Worm (Caenorhabditis elegans) whole organism, L3 larva: ENCODE results near the gene mcu-1.
A peak's percentile ranks its signal among the peaks of the same experiment; 100 is the strongest.

Experiments
- R02D3.7 ChIP-seq: fragments of 150-350 bp; optimal IDR thresholded peaks from 2 replicates; lab custom pipeline; 2014; ENCODE audit warnings: missing biosample characterization, missing genetic modification characterization
- ZK546.5 ChIP-seq: sonication (generic microtip); optimal IDR thresholded peaks from 2 replicates; lab custom pipeline; 2017; ENCODE audit warnings: missing biosample characterization, missing genetic modification characterization
- aly-2 ChIP-seq: fragments of 150-350 bp; optimal IDR thresholded peaks from 2 replicates; lab custom pipeline; 2014; ENCODE audit warnings: missing biosample characterization, missing genetic modification characterization
- ama-1 ChIP-seq: fragments of 150-350 bp; optimal IDR thresholded peaks from 2 replicates; lab custom pipeline; 2018
- ceh-16 ChIP-seq: sonication (generic microtip); optimal IDR thresholded peaks from 2 replicates; lab custom pipeline; 2017; ENCODE audit warnings: missing biosample characterization, missing genetic modification characterization
- ceh-28 ChIP-seq: fragments of 150-350 bp; optimal IDR thresholded peaks from 2 replicates; lab custom pipeline; 2014; ENCODE audit warnings: missing biosample characterization, missing genetic modification reagents, missing genetic modification characterization
- ceh-82 ChIP-seq: fragments of 150-350 bp; optimal IDR thresholded peaks from 2 replicates; lab custom pipeline; 2014; ENCODE audit warnings: missing biosample characterization, missing genetic modification characterization
- ceh-9 ChIP-seq: sonication (generic microtip); optimal IDR thresholded peaks from 2 replicates; lab custom pipeline; 2018; ENCODE audit warnings: missing biosample characterization, missing genetic modification characterization
- daf-12 ChIP-seq: fragments of 150-350 bp; optimal IDR thresholded peaks from 2 replicates; lab custom pipeline; 2014; ENCODE audit warnings: missing biosample characterization, missing genetic modification reagents, missing genetic modification characterization
- egl-27 ChIP-seq: sonication (generic microtip); optimal IDR thresholded peaks from 4 replicates; lab custom pipeline; 2017; ENCODE audit warnings: missing biosample characterization, missing genetic modification reagents, missing genetic modification characterization
- egl-5 ChIP-seq: fragments of 150-350 bp; optimal IDR thresholded peaks from 2 replicates; lab custom pipeline; 2017; ENCODE audit warnings: missing biosample characterization, missing genetic modification reagents, missing genetic modification characterization, inconsistent platforms
- elt-1 ChIP-seq: fragments of 150-350 bp; optimal IDR thresholded peaks from 2 replicates; lab custom pipeline; 2014; ENCODE audit warnings: missing biosample characterization, missing genetic modification characterization
- elt-3 ChIP-seq, 3 experiments: fragments of 150-350 bp in 1 of 3; sonication (generic microtip) in 2 of 3; optimal IDR thresholded peaks; 2 replicates in 2 of 3; 4 replicates in 1 of 3; lab custom pipeline; 2014 to 2017; ENCODE audit warnings: missing biosample characterization in 3 of 3, missing genetic modification characterization in 3 of 3
- eor-1 ChIP-seq, 2 experiments: fragments of 150-350 bp; optimal IDR thresholded peaks; 2 replicates each; lab custom pipeline; 2014 to 2018; ENCODE audit warnings: missing biosample characterization in 2 of 2, missing genetic modification characterization in 2 of 2
- fkh-10 ChIP-seq: sonication (generic microtip); optimal IDR thresholded peaks from 2 replicates; lab custom pipeline; 2017; ENCODE audit warnings: missing biosample characterization, missing genetic modification reagents, missing genetic modification characterization
- fkh-2 ChIP-seq: fragments of 150-350 bp; optimal IDR thresholded peaks from 2 replicates; lab custom pipeline; 2014; ENCODE audit warnings: missing biosample characterization, missing genetic modification reagents, missing genetic modification characterization
- fos-1 ChIP-seq: fragments of 150-350 bp; optimal IDR thresholded peaks from 2 replicates; lab custom pipeline; 2014; ENCODE audit warnings: missing biosample characterization, missing genetic modification characterization
- hmg-11 ChIP-seq: sonication (generic microtip); optimal IDR thresholded peaks from 2 replicates; lab custom pipeline; 2016; ENCODE audit warnings: missing genetic modification characterization, missing compliant biosample characterization
- jun-1 ChIP-seq: fragments of 150-350 bp; optimal IDR thresholded peaks from 2 replicates; lab custom pipeline; 2014; ENCODE audit warnings: missing biosample characterization, missing genetic modification reagents, missing genetic modification characterization
- lin-15B ChIP-seq: fragments of 150-350 bp; optimal IDR thresholded peaks from 2 replicates; lab custom pipeline; 2014; ENCODE audit warnings: missing biosample characterization, missing genetic modification characterization
- lin-39 ChIP-seq: fragments of 150-350 bp; optimal IDR thresholded peaks from 2 replicates; lab custom pipeline; 2018; ENCODE audit warnings: missing biosample characterization, missing genetic modification reagents, missing genetic modification characterization
- lsy-12 ChIP-seq: sonication (generic microtip); optimal IDR thresholded peaks from 2 replicates; lab custom pipeline; 2016; ENCODE audit warnings: mild to moderate bottlenecking, missing genetic modification characterization, missing compliant biosample characterization
- mdl-1 ChIP-seq: fragments of 150-350 bp; optimal IDR thresholded peaks from 2 replicates; lab custom pipeline; 2014; ENCODE audit warnings: missing biosample characterization, missing genetic modification characterization
- mml-1 ChIP-seq: fragments of 150-350 bp; sonication (generic microtip); optimal IDR thresholded peaks from 3 replicates; lab custom pipeline; 2014; ENCODE audit warnings: missing biosample characterization, missing genetic modification characterization
- nfya-1 ChIP-seq: sonication (generic microtip); optimal IDR thresholded peaks from 2 replicates; lab custom pipeline; 2017; ENCODE audit warnings: missing genetic modification characterization, mild to moderate bottlenecking, missing compliant biosample characterization, antibody characterized with exemption, moderate library complexity; ENCODE audit not compliant: insufficient read depth
- nhr-11 ChIP-seq: fragments of 150-350 bp; optimal IDR thresholded peaks from 2 replicates; lab custom pipeline; 2014; ENCODE audit warnings: missing biosample characterization, missing genetic modification characterization
- nhr-12 ChIP-seq: fragments of 150-350 bp; optimal IDR thresholded peaks from 2 replicates; lab custom pipeline; 2014; ENCODE audit warnings: missing biosample characterization, missing genetic modification characterization
- nhr-23 ChIP-seq: fragments of 150-350 bp; optimal IDR thresholded peaks from 2 replicates; lab custom pipeline; 2014; ENCODE audit warnings: missing biosample characterization, missing genetic modification reagents, missing genetic modification characterization
- nhr-237 ChIP-seq: fragments of 150-350 bp; optimal IDR thresholded peaks from 2 replicates; lab custom pipeline; 2014; ENCODE audit warnings: missing biosample characterization, missing genetic modification characterization
- nhr-25 ChIP-seq: sonication (generic microtip); optimal IDR thresholded peaks from 2 replicates; lab custom pipeline; 2017; ENCODE audit warnings: missing biosample characterization, missing genetic modification characterization
- nhr-28 ChIP-seq: fragments of 150-350 bp; optimal IDR thresholded peaks from 2 replicates; lab custom pipeline; 2014; ENCODE audit warnings: missing biosample characterization, missing genetic modification characterization
- nhr-43 ChIP-seq: sonication (generic microtip); optimal IDR thresholded peaks from 2 replicates; lab custom pipeline; 2016; ENCODE audit warnings: mild to moderate bottlenecking, missing genetic modification characterization, missing compliant biosample characterization; ENCODE audit not compliant: poor library complexity, severe bottlenecking
- nhr-76 ChIP-seq: fragments of 150-350 bp; sonication (generic microtip); optimal IDR thresholded peaks from 5 replicates; lab custom pipeline; 2014; ENCODE audit warnings: missing biosample characterization, missing genetic modification characterization
- nhr-77 ChIP-seq: fragments of 150-350 bp; optimal IDR thresholded peaks from 2 replicates; lab custom pipeline; 2014; ENCODE audit warnings: missing biosample characterization, missing genetic modification characterization
- pha-4 ChIP-seq: fragments of 150-350 bp; optimal IDR thresholded peaks from 2 replicates; lab custom pipeline; 2014; ENCODE audit warnings: missing biosample characterization, missing genetic modification reagents, missing genetic modification characterization
- pqm-1 ChIP-seq: fragments of 150-350 bp; optimal IDR thresholded peaks from 2 replicates; lab custom pipeline; 2017; ENCODE audit warnings: missing biosample characterization, missing genetic modification characterization, inconsistent platforms
- sea-2 ChIP-seq: fragments of 150-350 bp; sonication (generic microtip); optimal IDR thresholded peaks from 4 replicates; lab custom pipeline; 2014; ENCODE audit warnings: missing biosample characterization, missing genetic modification reagents, missing genetic modification characterization
- skn-1 ChIP-seq: fragments of 150-350 bp; optimal IDR thresholded peaks from 2 replicates; lab custom pipeline; 2014; ENCODE audit warnings: missing biosample characterization, missing genetic modification characterization
- snpc-4 ChIP-seq: fragments of 150-350 bp; optimal IDR thresholded peaks from 2 replicates; lab custom pipeline; 2014; ENCODE audit warnings: missing biosample characterization, missing genetic modification characterization
- tbx-2 ChIP-seq: sonication (generic microtip); optimal IDR thresholded peaks from 2 replicates; lab custom pipeline; 2016; ENCODE audit warnings: mild to moderate bottlenecking, missing genetic modification characterization, missing compliant biosample characterization
- unc-39 ChIP-seq: sonication (generic microtip); optimal IDR thresholded peaks from 4 replicates; lab custom pipeline; 2017; ENCODE audit warnings: missing biosample characterization, missing genetic modification characterization
- unc-62 ChIP-seq: fragments of 150-350 bp; sonication (generic microtip); optimal IDR thresholded peaks from 4 replicates; lab custom pipeline; 2014; ENCODE audit warnings: missing biosample characterization, missing genetic modification reagents, missing genetic modification characterization
- zag-1 ChIP-seq: fragments of 150-350 bp; optimal IDR thresholded peaks from 2 replicates; lab custom pipeline; 2014; ENCODE audit warnings: missing biosample characterization, missing genetic modification characterization
- ztf-11 ChIP-seq: fragments of 150-350 bp; optimal IDR thresholded peaks from 2 replicates; lab custom pipeline; 2014; ENCODE audit warnings: missing biosample characterization, missing genetic modification characterization
- ztf-4 ChIP-seq: fragments of 150-350 bp; optimal IDR thresholded peaks from 2 replicates; lab custom pipeline; 2014; ENCODE audit warnings: missing biosample characterization, missing genetic modification characterization

Gene mcu-1

ce11 chrIV:5952966-5953365 is 13.9 kb upstream of the mcu-1 start (continued):
- TF ChIP-seq nhr-12, result no peak

ce11 chrIV:5949964-5950363 is 10.9 kb upstream of the mcu-1 start:
- no peak for TF ChIP-seq ceh-9 (tag; lab: Kevin White, UChicago)
- no peak for TF ChIP-seq ceh-16 (tag; lab: Kevin White, UChicago)
- TF ChIP-seq nhr-43 (tag; lab: Kevin White, UChicago), result no peak
- no peak for TF ChIP-seq lsy-12
- TF ChIP-seq fkh-2 (tag; lab: Kevin White, UChicago), result no peak
- TF ChIP-seq ceh-82 (tag; lab: Kevin White, UChicago), result no peak
- TF ChIP-seq nhr-28, result no peak
- TF ChIP-seq elt-3 (tag; optimal IDR thresholded peaks at IDR 0.05; lab: Kevin White, UChicago), result no peak
- no peak for TF ChIP-seq ceh-28 (tag; lab: Kevin White, UChicago)

- no peak for TF ChIP-seq egl-5
- TF ChIP-seq daf-12, result no peak
- no peak for TF ChIP-seq nhr-11 (tag; lab: Kevin White, UChicago)
- no peak for TF ChIP-seq tbx-2 (tag; lab: Kevin White, UChicago)
- TF ChIP-seq lsy-12, result no peak
- TF ChIP-seq nhr-76 (tag; lab: Kevin White, UChicago), result no peak
- no peak for TF ChIP-seq aly-2 (tag; lab: Kevin White, UChicago)
- TF ChIP-seq fos-1 (tag; lab: Kevin White, UChicago), result no peak
- no peak for TF ChIP-seq mdl-1 (tag; lab: Kevin White, UChicago)
- no peak for TF ChIP-seq pha-4
- no peak for TF ChIP-seq nhr-77
- TF ChIP-seq nhr-28, result no peak
- no peak for TF ChIP-seq unc-62 (GFP tag; lab: Kevin White, UChicago)
- TF ChIP-seq skn-1 (tag; lab: Kevin White, UChicago), result no peak
- no peak for TF ChIP-seq ama-1 (lab: Kevin White, UChicago)
These were observed 9.7 kb upstream of the mcu-1 start for ce11 chrIV:5948712-5949111.

- TF ChIP-seq nfya-1 (tag; lab: Kevin White, UChicago) (peak; percentile 80), ztf-4 (tag; lab: Kevin White, UChicago) (no peak), lsy-12 (no peak), nhr-43 (tag; lab: Kevin White, UChicago) (no peak), R02D3.7 (tag; lab: Kevin White, UChicago) (peak; percentile 18), pha-4 (peak; percentile 82), nhr-76 (tag; lab: Kevin White, UChicago) (no peak), ZK546.5 (no peak), tbx-2 (tag; lab: Kevin White, UChicago) (no peak), nhr-12 (no peak), unc-39 (tag; lab: Kevin White, UChicago) (no peak), ceh-28 (tag; lab: Kevin White, UChicago) (no peak), nhr-237 (tag; lab: Kevin White, UChicago) (no peak), skn-1 (tag; lab: Kevin White, UChicago) (peak; percentile 0), daf-12 (no peak), ceh-9 (tag; lab: Kevin White, UChicago) (no peak), ztf-11 (tag; lab: Kevin White, UChicago) (no peak), aly-2 (tag; lab: Kevin White, UChicago) (no peak), elt-3 (tag; optimal IDR thresholded peaks at IDR 0.05; lab: Kevin White, UChicago) (no peak), lin-39 (peak; percentile 97), fkh-2 (tag; lab: Kevin White, UChicago) (no peak), pqm-1 (no peak), nhr-23 (tag; lab: Kevin White, UChicago) (peak; percentile 32), ceh-82 (tag; lab: Kevin White, UChicago) (no peak), eor-1 (tag; optimal IDR thresholded peaks at IDR 0.05; lab: Kevin White, UChicago) (no peak), lin-15B (tag; lab: Kevin White, UChicago) (peak; percentile 58), nhr-77 (no peak), fkh-10 (GFP tag; lab: Kevin White, UChicago) (no peak), snpc-4 (tag; lab: Kevin White, UChicago) (peak; percentile 73), mml-1 (tag; lab: Kevin White, UChicago) (no peak), jun-1 (tag; lab: Kevin White, UChicago) (no peak), nhr-28 (no peak), egl-27 (tag; lab: Kevin White, UChicago) (no peak), mdl-1 (tag; lab: Kevin White, UChicago) (no peak), zag-1 (tag; lab: Kevin White, UChicago) (no peak), sea-2 (GFP tag; lab: Kevin White, UChicago) (no peak), unc-62 (GFP tag; lab: Kevin White, UChicago) (no peak), hmg-11 (tag; lab: Kevin White, UChicago) (peak; percentile 43), elt-1 (tag; lab: Kevin White, UChicago) (no peak), nhr-25 (tag; lab: Kevin White, UChicago) (peak; percentile 35), nhr-11 (tag; lab: Kevin White, UChicago) (no peak), fos-1 (tag; lab: Kevin White, UChicago) (no peak)
These were observed 8.6 kb upstream of the mcu-1 start, which contains the start of gene rps-25 for ce11 chrIV:5947555-5948151. Gene rps-25 (minus strand): TSS chrIV:5947605.
